Fruit fly (Drosophila melanogaster) whole organism, embryonic: ENCODE data around the gene CG9514.
A peak's percentile ranks its signal among the peaks of the same experiment; 100 is the strongest.

Source experiments
- Bdp1 ChIP-seq: fragments of 200-800 bp; sonication (Bioruptor generic); optimal IDR thresholded peaks from 3 replicates; lab custom pipeline; 2016; ENCODE audit warnings: missing biosample characterization, missing genetic modification characterization
- CG10274 ChIP-seq: fragments of 200-800 bp; sonication (Bioruptor generic); optimal IDR thresholded peaks from 3 replicates; lab custom pipeline; 2017; ENCODE audit warnings: missing biosample characterization, mild to moderate bottlenecking, missing genetic modification characterization
- CG10321 ChIP-seq: fragments of 200-800 bp; sonication (Bioruptor generic); IDR thresholded peaks from 2 replicates; pipeline ENCODE4 v1.3.6; 2022; ENCODE audit warnings: missing biosample characterization, missing genetic modification characterization
- CG11085 ChIP-seq: fragments of 200-800 bp; sonication (Bioruptor generic); IDR thresholded peaks from 2 replicates; pipeline ENCODE4 v1.3.6; 2022; ENCODE audit warnings: missing biosample characterization, missing genetic modification characterization
- CG12299 ChIP-seq: fragments of 200-800 bp; sonication (Bioruptor generic); optimal IDR thresholded peaks from 2 replicates; lab custom pipeline; 2018; ENCODE audit warnings: missing biosample characterization, mild to moderate bottlenecking, missing genetic modification characterization
- CG12942 ChIP-seq: fragments of 200-800 bp; sonication (Bioruptor generic); optimal IDR thresholded peaks from 3 replicates; lab custom pipeline; 2016; ENCODE audit warnings: missing biosample characterization, missing genetic modification characterization
- CG13287 ChIP-seq: fragments of 200-800 bp; sonication (Bioruptor generic); IDR thresholded peaks from 2 replicates; pipeline ENCODE4 v1.3.6; 2022; ENCODE audit warnings: missing biosample characterization, missing genetic modification characterization; ENCODE audit not compliant: partially characterized antibody
- CG13296 ChIP-seq: fragments of 200-800 bp; sonication (Bioruptor generic); optimal IDR thresholded peaks from 3 replicates; lab custom pipeline; 2018; ENCODE audit warnings: missing biosample characterization, mild to moderate bottlenecking, missing genetic modification characterization
- CG14014 ChIP-seq: fragments of 200-800 bp; sonication (Bioruptor generic); IDR thresholded peaks from 2 replicates; pipeline ENCODE4 v1.3.6; 2022; ENCODE audit warnings: missing biosample characterization, missing genetic modification characterization
- CG14860 ChIP-seq: fragments of 200-800 bp; sonication (Bioruptor generic); IDR thresholded peaks from 3 replicates; pipeline ENCODE4 v1.3.6; 2022; ENCODE audit warnings: missing biosample characterization, missing genetic modification characterization; ENCODE audit not compliant: partially characterized antibody
- CG15514 ChIP-seq: fragments of 200-800 bp; sonication (Bioruptor generic); optimal IDR thresholded peaks from 3 replicates; lab custom pipeline; 2017; ENCODE audit warnings: missing biosample characterization, missing genetic modification characterization, mild to moderate bottlenecking, moderate library complexity, missing genetic modification reagents
- CG1602 ChIP-seq: fragments of 200-800 bp; sonication (Bioruptor generic); optimal IDR thresholded peaks from 3 replicates; lab custom pipeline; 2016; ENCODE audit warnings: missing biosample characterization, missing genetic modification characterization
- CG18619 ChIP-seq: fragments of 200-800 bp; sonication (Bioruptor generic); optimal IDR thresholded peaks from 3 replicates; lab custom pipeline; 2017; ENCODE audit warnings: missing biosample characterization, mild to moderate bottlenecking, missing genetic modification characterization
- CG31224 ChIP-seq: fragments of 200-800 bp; sonication (Bioruptor generic); IDR thresholded peaks from 2 replicates; pipeline ENCODE4 v1.3.6; 2022; ENCODE audit warnings: missing biosample characterization, missing genetic modification characterization
- CG31441 ChIP-seq: fragments of 200-800 bp; sonication (Bioruptor generic); IDR thresholded peaks from 2 replicates; pipeline ENCODE4 v1.3.6; 2022; ENCODE audit warnings: missing biosample characterization, missing genetic modification characterization
- CG4730 ChIP-seq: fragments of 200-800 bp; sonication (Bioruptor generic); IDR thresholded peaks from 2 replicates; pipeline ENCODE4 v1.3.6; 2022; ENCODE audit warnings: missing biosample characterization, missing genetic modification characterization
- CG5180 ChIP-seq: fragments of 200-800 bp; sonication (Bioruptor generic); optimal IDR thresholded peaks from 3 replicates; lab custom pipeline; 2017; ENCODE audit warnings: missing biosample characterization, missing genetic modification characterization, mild to moderate bottlenecking, moderate library complexity, missing genetic modification reagents
- CG6689 ChIP-seq: fragments of 200-800 bp; sonication (Bioruptor generic); IDR thresholded peaks from 2 replicates; pipeline ENCODE4 v1.3.6; 2022; ENCODE audit warnings: missing biosample characterization, missing genetic modification characterization
- CG6791 ChIP-seq: fragments of 200-800 bp; sonication (Bioruptor generic); IDR thresholded peaks from 3 replicates; pipeline ENCODE4 v1.3.6; 2022; ENCODE audit warnings: missing biosample characterization, missing genetic modification characterization; ENCODE audit not compliant: partially characterized antibody
- CG6854 ChIP-seq: fragments of 200-800 bp; sonication (Bioruptor generic); optimal IDR thresholded peaks from 3 replicates; lab custom pipeline; 2017; ENCODE audit warnings: missing biosample characterization, mild to moderate bottlenecking, missing genetic modification characterization
- CG7357 ChIP-seq: fragments of 200-800 bp; sonication (Bioruptor generic); IDR thresholded peaks from 3 replicates; pipeline ENCODE4 v1.3.6; 2022; ENCODE audit warnings: missing biosample characterization, missing genetic modification characterization
- CG7987 ChIP-seq: fragments of 200-800 bp; sonication (Bioruptor generic); optimal IDR thresholded peaks from 2 replicates; lab custom pipeline; 2018; ENCODE audit warnings: missing biosample characterization, mild to moderate bottlenecking, missing genetic modification characterization, moderate library complexity
- CG8359 ChIP-seq: fragments of 200-800 bp; sonication (Bioruptor generic); optimal IDR thresholded peaks from 2 replicates; lab custom pipeline; 2017; ENCODE audit warnings: missing biosample characterization, mild to moderate bottlenecking, missing genetic modification characterization, borderline replicate concordance
- CG9437 ChIP-seq: fragments of 200-800 bp; sonication (Bioruptor generic); optimal IDR thresholded peaks from 2 replicates; lab custom pipeline; 2018; ENCODE audit warnings: missing biosample characterization, mild to moderate bottlenecking, missing genetic modification characterization
- CG9609 ChIP-seq: fragments of 200-800 bp; sonication (Bioruptor generic); optimal IDR thresholded peaks from 3 replicates; lab custom pipeline; 2016; ENCODE audit warnings: missing biosample characterization, missing genetic modification characterization
- Dfd ChIP-seq, 2 experiments: fragments of >200 bp; optimal IDR thresholded peaks; 2 replicates each; lab custom pipeline; 2017; ENCODE audit warnings: missing biosample characterization in 2 of 2, missing genetic modification characterization in 2 of 2
- Dll ChIP-seq: fragments of 200-800 bp; sonication (Bioruptor generic); IDR thresholded peaks from 4 replicates; pipeline ENCODE4 v1.3.6; 2022; ENCODE audit warnings: missing biosample characterization, missing genetic modification characterization; ENCODE audit not compliant: partially characterized antibody
- H15 ChIP-seq: fragments of 200-800 bp; sonication (Bioruptor generic); IDR thresholded peaks from 3 replicates; pipeline ENCODE4 v1.3.6; 2022; ENCODE audit warnings: missing biosample characterization, missing genetic modification characterization
- HLHmδ ChIP-seq: fragments of 200-800 bp; sonication (Bioruptor generic); optimal IDR thresholded peaks from 2 replicates; lab custom pipeline; 2018; ENCODE audit warnings: missing biosample characterization, mild to moderate bottlenecking, missing genetic modification characterization, moderate library complexity
- Lhr ChIP-seq: fragments of 200-800 bp; sonication (Bioruptor generic); optimal IDR thresholded peaks from 3 replicates; lab custom pipeline; 2017; ENCODE audit warnings: mild to moderate bottlenecking, missing biosample characterization, missing genetic modification reagents, missing genetic modification characterization
- Max ChIP-seq: fragments of 200-800 bp; sonication (Bioruptor generic); optimal IDR thresholded peaks from 2 replicates; lab custom pipeline; 2016; ENCODE audit warnings: missing biosample characterization, mild to moderate bottlenecking, missing genetic modification characterization
- Pdp1 ChIP-seq, 2 experiments: fragments of 200-800 bp; sonication (Bioruptor generic); optimal IDR thresholded peaks; 3 replicates each; lab custom pipeline; 2016; ENCODE audit warnings: missing biosample characterization in 2 of 2, missing genetic modification characterization in 2 of 2, mild to moderate bottlenecking in 1 of 2, moderate library complexity in 1 of 2
- Rfx ChIP-seq: fragments of 200-800 bp; sonication (Bioruptor generic); IDR thresholded peaks from 2 replicates; pipeline ENCODE4 v1.3.6; 2022; ENCODE audit warnings: missing biosample characterization, missing genetic modification characterization
- Sin3A ChIP-seq: fragments of >200 bp; optimal IDR thresholded peaks from 2 replicates; lab custom pipeline; 2018
- Taf1 ChIP-seq: fragments of 200-800 bp; sonication (Bioruptor generic); IDR thresholded peaks from 2 replicates; pipeline ENCODE4 v1.3.6; 2022; ENCODE audit warnings: missing biosample characterization, missing genetic modification characterization
- ash1 ChIP-seq: fragments of 200-800 bp; sonication (Bioruptor generic); optimal IDR thresholded peaks from 2 replicates; lab custom pipeline; 2018; ENCODE audit warnings: missing biosample characterization, mild to moderate bottlenecking, missing genetic modification characterization
- az2 ChIP-seq: fragments of 200-800 bp; sonication (Bioruptor generic); optimal IDR thresholded peaks from 3 replicates; lab custom pipeline; 2016; ENCODE audit warnings: missing biosample characterization, missing genetic modification characterization
- dati ChIP-seq: fragments of 200-800 bp; sonication (Bioruptor generic); IDR thresholded peaks from 2 replicates; pipeline ENCODE4 v1.3.6; 2022; ENCODE audit warnings: missing biosample characterization, missing genetic modification characterization
- gcm2 ChIP-seq: fragments of 200-800 bp; sonication (Bioruptor generic); optimal IDR thresholded peaks from 2 replicates; lab custom pipeline; 2016; ENCODE audit warnings: missing biosample characterization, missing genetic modification characterization
- h ChIP-seq: fragments of >200 bp; optimal IDR thresholded peaks from 2 replicates; lab custom pipeline; 2017
- ind ChIP-seq: fragments of 200-800 bp; sonication (Bioruptor generic); optimal IDR thresholded peaks from 3 replicates; lab custom pipeline; 2016; ENCODE audit warnings: missing biosample characterization, missing genetic modification characterization
- kay ChIP-seq: fragments of 200-800 bp; sonication (Bioruptor generic); optimal IDR thresholded peaks from 2 replicates; lab custom pipeline; 2016; ENCODE audit warnings: missing biosample characterization, missing genetic modification characterization
- ken ChIP-seq: fragments of 200-800 bp; sonication (Bioruptor generic); IDR thresholded peaks from 3 replicates; pipeline ENCODE4 v1.3.6; 2022; ENCODE audit warnings: missing biosample characterization, missing genetic modification characterization
- klu ChIP-seq: fragments of 200-800 bp; sonication (Bioruptor generic); IDR thresholded peaks from 2 replicates; pipeline ENCODE4 v1.3.6; 2022; ENCODE audit warnings: missing biosample characterization, missing genetic modification characterization
- pfk ChIP-seq: fragments of 200-800 bp; sonication (Bioruptor generic); optimal IDR thresholded peaks from 2 replicates; lab custom pipeline; 2018; ENCODE audit warnings: missing biosample characterization, mild to moderate bottlenecking, missing genetic modification characterization, moderate library complexity
- sc ChIP-seq, 3 experiments: fragments of >200 bp in 2 of 3; fragments of 200-800 bp in 1 of 3; sonication (Bioruptor generic) in 1 of 3; optimal IDR thresholded peaks; 2 replicates in 2 of 3; 3 replicates in 1 of 3; lab custom pipeline; 2017; ENCODE audit warnings: mild to moderate bottlenecking in 1 of 3, missing biosample characterization in 1 of 3, missing genetic modification characterization in 1 of 3, missing genetic modification reagents in 1 of 3
- sisA ChIP-seq: fragments of 200-800 bp; sonication (Bioruptor generic); IDR thresholded peaks from 2 replicates; pipeline ENCODE4 v1.3.6; 2022; ENCODE audit warnings: missing biosample characterization, missing genetic modification characterization
- slp2 ChIP-seq: fragments of 200-800 bp; sonication (Bioruptor generic); optimal IDR thresholded peaks from 2 replicates; lab custom pipeline; 2016; ENCODE audit warnings: missing biosample characterization, missing genetic modification characterization
- unpg ChIP-seq: fragments of 200-800 bp; sonication (Bioruptor generic); optimal IDR thresholded peaks from 3 replicates; lab custom pipeline; 2018; ENCODE audit warnings: missing biosample characterization, mild to moderate bottlenecking, missing genetic modification characterization, moderate library complexity
- vfl ChIP-seq: fragments of 200-800 bp; sonication (Bioruptor generic); optimal IDR thresholded peaks from 2 replicates; lab custom pipeline; 2016; ENCODE audit warnings: missing biosample characterization, missing genetic modification characterization
- wdn ChIP-seq: fragments of 200-800 bp; sonication (Bioruptor generic); IDR thresholded peaks from 2 replicates; pipeline ENCODE4 v1.3.6; 2022; ENCODE audit warnings: missing biosample characterization, missing genetic modification characterization

CG9514 gene

DNA sequence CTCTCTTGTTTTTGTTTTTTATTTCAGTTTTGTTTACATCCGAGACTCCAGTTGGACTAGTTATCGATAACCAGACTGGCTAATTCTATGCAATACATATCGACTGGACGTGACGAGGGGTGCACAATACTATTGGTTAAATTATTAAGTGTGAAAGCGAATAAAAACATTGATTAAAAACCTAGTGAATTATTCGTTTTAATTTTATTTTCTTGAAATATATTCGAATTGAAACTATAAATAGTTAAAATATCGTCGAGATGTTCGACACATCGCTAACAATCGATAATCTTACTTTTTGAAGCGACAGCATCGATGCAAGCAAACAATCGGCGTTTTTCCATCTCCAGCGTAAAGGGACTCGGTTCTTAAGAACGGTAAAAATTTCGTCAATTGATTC, 57.6 kb downstream of the CG9514 start, which contains the start of the genes CG32590 and Flo2 (continued):
- TF ChIP-seq ash1 (GFP tag; lab: Kevin White, UChicago) (no peak), Dfd (GFP tag; optimal IDR thresholded peaks at IDR 0.05; lab: Kevin White, UChicago) (no peak), CG14014 (GFP tag; lab: Robert Waterston, UW) (peak; percentile 67), CG18619 (GFP tag; lab: Kevin White, UChicago) (peak; percentile 30), pfk (no peak), Pdp1 (GFP tag; optimal IDR thresholded peaks at IDR 0.05; lab: Kevin White, UChicago) (peak; percentile 77), Bdp1 (GFP tag; lab: Kevin White, UChicago) (peak; percentile 65), slp2 (GFP tag; lab: Kevin White, UChicago) (peak; percentile 52), CG12942 (peak; percentile 76), CG14860 (GFP tag; lab: Robert Waterston, UW) (peak; percentile 99), HLHmδ (GFP tag; lab: Kevin White, UChicago) (no peak), Taf1 (peak; percentile 55), kay (GFP tag; lab: Kevin White, UChicago) (peak; percentile 36), CG10274 (no peak), CG31224 (peak; percentile 70), Sin3A (lab: Kevin White, UChicago) (peak; percentile 81), CG9609 (GFP tag; lab: Kevin White, UChicago) (peak; percentile 64), ind (GFP tag; lab: Kevin White, UChicago) (peak; percentile 79), gcm2 (GFP tag; lab: Kevin White, UChicago) (no peak), sc (optimal IDR thresholded peaks at IDR 0.05; lab: Kevin White, UChicago) (no peak), sc (GFP tag; optimal IDR thresholded peaks at IDR 0.05; lab: Kevin White, UChicago) (no peak), H15 (GFP tag; lab: Robert Waterston, UW) (peak; percentile 73; the same call in 2 of the 3 replicates), h (lab: Kevin White, UChicago) (no peak), Lhr (GFP tag; lab: Kevin White, UChicago) (peak; percentile 52), wdn (peak; percentile 76), unpg (GFP tag; lab: Kevin White, UChicago) (peak; percentile 70), CG4730 (GFP tag; lab: Robert Waterston, UW) (peak; percentile 67), CG9437 (GFP tag; lab: Kevin White, UChicago) (no peak), CG1602 (peak; percentile 67), ken (GFP tag; lab: Robert Waterston, UW) (peak; percentile 79), Rfx (GFP tag; lab: Robert Waterston, UW) (peak; percentile 84), CG11085 (peak; percentile 71), dati (GFP tag; lab: Robert Waterston, UW) (no peak), CG6854 (GFP tag; lab: Kevin White, UChicago) (no peak), Max (peak; percentile 55), CG6791 (peak; percentile 94), CG12299 (tag; lab: Kevin White, UChicago) (peak; percentile 61), CG7987 (GFP tag; lab: Kevin White, UChicago) (no peak), CG13287 (GFP tag; lab: Robert Waterston, UW) (peak; percentile 98), CG10321 (GFP tag; lab: Robert Waterston, UW) (0 out of 2 replicates have a peak, but pooled peaks have one; percentile 14), CG6689 (GFP tag; lab: Robert Waterston, UW) (peak; percentile 78), Dll (GFP tag; lab: Robert Waterston, UW) (peak; percentile 98), CG5180 (GFP tag; lab: Kevin White, UChicago) (no peak), CG7357 (GFP tag; lab: Robert Waterston, UW) (peak; percentile 45; the same call in 1 of the 3 replicates), CG13296 (GFP tag; lab: Kevin White, UChicago) (peak; percentile 61), CG8359 (GFP tag; lab: Kevin White, UChicago) (no peak), az2 (GFP tag; lab: Kevin White, UChicago) (peak; percentile 71), vfl (GFP tag; lab: Kevin White, UChicago) (peak; percentile 64), klu (peak; percentile 63; the same call in 1 of the 2 replicates), CG15514 (peak; percentile 94), CG31441 (GFP tag; lab: Robert Waterston, UW) (peak; percentile 50; the same call in 1 of the 2 replicates), sisA (GFP tag; lab: Robert Waterston, UW) (peak; percentile 84)
